Worm (Caenorhabditis elegans): ENCODE measurements around the gene arrd-14.

The arrd-14 gene

ce11 chrII:13717393-13718367 lies 34.4 kb upstream of the arrd-14 start (continued):
- no peak for TF ChIP-seq let-526 (GFP tag; IDR thresholded peaks at IDR 0.05)
- TF ChIP-seq ceh-79 (tag; optimal IDR thresholded peaks at IDR 0.05), result no peak
- no peak for TF ChIP-seq Y53F4B.3 (GFP tag; IDR thresholded peaks at IDR 0.05)
- no peak for TF ChIP-seq lin-40 (tag; optimal IDR thresholded peaks at IDR 0.05)
- TF ChIP-seq nhr-120 (GFP tag; IDR thresholded peaks at IDR 0.05), result no peak
- peak; percentile 86 for TF ChIP-seq attf-6 (GFP tag; IDR thresholded peaks at IDR 0.05)
- no peak for TF ChIP-seq athp-1 (tag; optimal IDR thresholded peaks at IDR 0.05)
- TF ChIP-seq Y56A3A.18 (GFP tag; IDR thresholded peaks at IDR 0.05), result no peak
- TF ChIP-seq hmg-1.2 (GFP tag; IDR thresholded peaks at IDR 0.05), result peak; percentile 80
- TF ChIP-seq Y95B8A.8 (GFP tag; IDR thresholded peaks at IDR 0.05), result no peak
- no peak for TF ChIP-seq mes-4 (tag; optimal IDR thresholded peaks at IDR 0.05)
- no peak for TF ChIP-seq lin-35 (GFP tag; optimal IDR thresholded peaks at IDR 0.05)
- TF ChIP-seq egrh-3 (GFP tag; IDR thresholded peaks at IDR 0.05), result no peak
- TF ChIP-seq pha-4 (tag; optimal IDR thresholded peaks at IDR 0.05), result no peak
- no peak for TF ChIP-seq madf-10 (tag; optimal IDR thresholded peaks at IDR 0.05)
- TF ChIP-seq tlf-1 (GFP tag; optimal IDR thresholded peaks at IDR 0.05), result no peak
- TF ChIP-seq lin-26 (GFP tag; IDR thresholded peaks at IDR 0.05), result peak; percentile 92
- no peak for TF ChIP-seq F23B12.7 (tag; optimal IDR thresholded peaks at IDR 0.05; ENCODE audit: insufficient read depth)
- TF ChIP-seq repo-1 (tag; optimal IDR thresholded peaks at IDR 0.05), result no peak
- TF ChIP-seq Y79H2A.3 (GFP tag; conservative IDR thresholded peaks at IDR 0.05), result no peak
- no peak for TF ChIP-seq C17E4.6 (GFP tag; IDR thresholded peaks at IDR 0.05)
- no peak for TF ChIP-seq attf-3 (GFP tag; conservative IDR thresholded peaks at IDR 0.05)
- no peak for TF ChIP-seq sptf-2 (GFP tag; optimal IDR thresholded peaks at IDR 0.05)
- no peak for TF ChIP-seq mel-28 (tag; optimal IDR thresholded peaks at IDR 0.05; ENCODE audit: borderline replicate concordance)
- no peak for TF ChIP-seq B0035.1 (tag; optimal IDR thresholded peaks at IDR 0.05)
- TF ChIP-seq K11D2.4 (GFP tag; IDR thresholded peaks at IDR 0.05), result no peak
- TF ChIP-seq ets-4 (GFP tag; optimal IDR thresholded peaks at IDR 0.05), result no peak
- peak; percentile 13 for TF ChIP-seq xnd-1 (tag; optimal IDR thresholded peaks at IDR 0.05)
- TF ChIP-seq rpc-1 (optimal IDR thresholded peaks at IDR 0.05), result no peak
- no peak for TF ChIP-seq rpc-1 (tag; optimal IDR thresholded peaks at IDR 0.05)
- TF ChIP-seq B0336.3 (GFP tag; IDR thresholded peaks at IDR 0.05), result peak; percentile 40; the same call in 1 of the 2 replicates
- TF ChIP-seq unc-62 (GFP tag; optimal IDR thresholded peaks at IDR 0.05), result no peak
- 0 out of 2 replicates have a peak, but pooled peaks have one; percentile 22 for TF ChIP-seq madf-3 (GFP tag; IDR thresholded peaks at IDR 0.05)
- no peak for TF ChIP-seq somi-1 (GFP tag; optimal IDR thresholded peaks at IDR 0.05)
- no peak for TF ChIP-seq ceh-100 (GFP tag; IDR thresholded peaks at IDR 0.05)
- TF ChIP-seq F39B2.1 (GFP tag; IDR thresholded peaks at IDR 0.05), result no peak
- TF ChIP-seq ztf-3 (GFP tag; optimal IDR thresholded peaks at IDR 0.05), result no peak
- no peak for TF ChIP-seq bed-2 (GFP tag; IDR thresholded peaks at IDR 0.05)
- TF ChIP-seq nhr-80 (tag; optimal IDR thresholded peaks at IDR 0.05), result no peak
- no peak for TF ChIP-seq rec-8 (tag; optimal IDR thresholded peaks at IDR 0.05)
- no peak for TF ChIP-seq nfyb-1 (GFP tag; IDR thresholded peaks at IDR 0.05)
- TF ChIP-seq T07F8.4 (tag; optimal IDR thresholded peaks at IDR 0.05), result no peak
- no peak for TF ChIP-seq ceh-58 (GFP tag; IDR thresholded peaks at IDR 0.05)
- peak; percentile 37 for TF ChIP-seq snpc-3.4 (tag; optimal IDR thresholded peaks at IDR 0.05)
- TF ChIP-seq dpff-1 (tag; optimal IDR thresholded peaks at IDR 0.05), result no peak
- TF ChIP-seq unc-130 (GFP tag; optimal IDR thresholded peaks at IDR 0.05), result no peak
- TF ChIP-seq F37B4.10 (GFP tag; IDR thresholded peaks at IDR 0.05), result no peak
- peak; percentile 58 for TF ChIP-seq madf-8 (GFP tag; conservative IDR thresholded peaks at IDR 0.05)

All from whole organism, young adult.